Worm (Caenorhabditis elegans) whole organism, L4 larva: ENCODE data around the gene E02C12.10.

Experiments used
- D1046.2 ChIP-seq: fragments of 200-800 bp; sonication (Bioruptor generic); IDR thresholded peaks from 2 replicates; pipeline ENCODE4 v1.3.6; 2022; ENCODE audit warnings: missing genetic modification characterization, missing compliant biosample characterization
- F44E2.7 ChIP-seq: fragments of 200-800 bp; sonication (Bioruptor generic); IDR thresholded peaks from 2 replicates; pipeline ENCODE4 v2.1.2; 2022; ENCODE audit warnings: missing genetic modification characterization, missing compliant biosample characterization
- T20F7.1 ChIP-seq: fragments of 200-800 bp; sonication (Bioruptor generic); optimal IDR thresholded peaks from 2 replicates; lab custom pipeline; 2018; ENCODE audit warnings: mild to moderate bottlenecking, missing genetic modification characterization, missing compliant biosample characterization
- Y105C5A.15 ChIP-seq: fragments of 200-800 bp; sonication (Bioruptor generic); IDR thresholded peaks from 2 replicates; pipeline ENCODE4 v1.3.6; 2022; ENCODE audit warnings: missing genetic modification characterization, missing compliant biosample characterization
- Y48G9A.11 ChIP-seq: fragments of 200-800 bp; sonication (Bioruptor generic); IDR thresholded peaks from 2 replicates; pipeline ENCODE4 v1.3.6; 2022; ENCODE audit warnings: missing genetic modification reagents, missing genetic modification characterization, missing compliant biosample characterization
- ZK337.2 ChIP-seq: fragments of 200-800 bp; sonication (Bioruptor generic); IDR thresholded peaks from 2 replicates; pipeline ENCODE4 v1.3.6; 2022; ENCODE audit warnings: missing genetic modification reagents, missing genetic modification characterization, missing compliant biosample characterization
- aha-1 ChIP-seq: fragments of 150-350 bp; peaks from one replicate; lab custom pipeline; 2014; ENCODE audit warnings: missing biosample characterization, missing genetic modification characterization
- ama-1 ChIP-seq: fragments of 150-350 bp; optimal IDR thresholded peaks from 2 replicates; lab custom pipeline; 2014; ENCODE audit warnings: inconsistent platforms, mixed read lengths
- arid-1 ChIP-seq: fragments of 200-800 bp; sonication (Bioruptor generic); conservative IDR thresholded peaks from 2 replicates; pipeline ENCODE4 v1.3.6; 2022; ENCODE audit warnings: missing genetic modification reagents, missing genetic modification characterization, missing compliant biosample characterization
- ceh-32 ChIP-seq: sonication (generic microtip); optimal IDR thresholded peaks from 2 replicates; lab custom pipeline; 2016; ENCODE audit warnings: mild to moderate bottlenecking, missing genetic modification characterization, missing compliant biosample characterization; ENCODE audit not compliant: poor library complexity
- ceh-62 ChIP-seq: sonication (generic microtip); optimal IDR thresholded peaks from 2 replicates; lab custom pipeline; 2017; ENCODE audit warnings: missing biosample characterization, missing genetic modification characterization
- daf-12 ChIP-seq: fragments of 150-350 bp; optimal IDR thresholded peaks from 2 replicates; lab custom pipeline; 2014; ENCODE audit warnings: missing biosample characterization, missing genetic modification reagents, missing genetic modification characterization
- daf-8 ChIP-seq: fragments of 200-800 bp; sonication (Bioruptor generic); IDR thresholded peaks from 2 replicates; pipeline ENCODE4 v1.3.6; 2022; ENCODE audit warnings: missing genetic modification characterization, missing compliant biosample characterization
- dmd-9 ChIP-seq: fragments of 200-800 bp; sonication (Bioruptor generic); IDR thresholded peaks from 2 replicates; pipeline ENCODE4 v1.3.6; 2022; ENCODE audit warnings: missing genetic modification reagents, missing genetic modification characterization, missing compliant biosample characterization
- fos-1 ChIP-seq: fragments of 150-350 bp; optimal IDR thresholded peaks from 2 replicates; lab custom pipeline; 2014; ENCODE audit warnings: missing biosample characterization, missing genetic modification characterization
- hlh-11 ChIP-seq: fragments of 200-800 bp; sonication (Bioruptor generic); optimal IDR thresholded peaks from 2 replicates; lab custom pipeline; 2018; ENCODE audit warnings: mild to moderate bottlenecking, missing genetic modification characterization, missing compliant biosample characterization
- madf-5 ChIP-seq, 2 experiments: fragments of 200-800 bp; sonication (Bioruptor generic); IDR thresholded peaks; 2 replicates each; pipeline ENCODE4 v1.3.6; 2022; ENCODE audit warnings: missing compliant biosample characterization in 2 of 2, missing genetic modification characterization in 2 of 2
- mxl-2 ChIP-seq: fragments of 200-800 bp; sonication (Bioruptor generic); conservative IDR thresholded peaks from 2 replicates; pipeline ENCODE4 v1.3.6; 2022; ENCODE audit warnings: missing genetic modification reagents, missing genetic modification characterization, missing compliant biosample characterization
- nhr-41 ChIP-seq: fragments of 200-800 bp; sonication (Bioruptor generic); IDR thresholded peaks from 2 replicates; pipeline ENCODE4 v1.3.6; 2022; ENCODE audit warnings: missing genetic modification reagents, missing genetic modification characterization, missing compliant biosample characterization
- nhr-77 ChIP-seq: fragments of 150-350 bp; optimal IDR thresholded peaks from 2 replicates; lab custom pipeline; 2014; ENCODE audit warnings: missing biosample characterization, missing genetic modification characterization
- snpc-4 ChIP-seq: fragments of 150-350 bp; optimal IDR thresholded peaks from 2 replicates; lab custom pipeline; 2014; ENCODE audit warnings: missing biosample characterization, missing genetic modification characterization
- zfp-2 ChIP-seq: sonication (generic microtip); optimal IDR thresholded peaks from 2 replicates; lab custom pipeline; 2016; ENCODE audit warnings: mild to moderate bottlenecking, missing genetic modification characterization, missing compliant biosample characterization
- zip-11 ChIP-seq: fragments of 200-800 bp; sonication (Bioruptor generic); IDR thresholded peaks from 2 replicates; pipeline ENCODE4 v1.3.6; 2022; ENCODE audit warnings: missing genetic modification characterization, missing compliant biosample characterization
- ztf-11 ChIP-seq: fragments of 150-350 bp; optimal IDR thresholded peaks from 2 replicates; lab custom pipeline; 2014; ENCODE audit warnings: missing biosample characterization, missing genetic modification characterization

The E02C12.10 gene

ce11 chrV:9327691-9328090, 50.5 kb downstream of the E02C12.10 start (continued):
- TF ChIP-seq F44E2.7 (GFP tag; lab: Robert Waterston, UW) (no peak), aha-1 (peak; percentile 93), D1046.2 (GFP tag; lab: Robert Waterston, UW) (no peak), daf-12 (tag; lab: Kevin White, UChicago) (no peak), ztf-11 (tag; lab: Kevin White, UChicago) (no peak), ceh-32 (no peak), ZK337.2 (GFP tag; lab: Robert Waterston, UW) (no peak), nhr-41 (GFP tag; lab: Robert Waterston, UW) (no peak), madf-5 (GFP tag; IDR thresholded peaks at IDR 0.05; lab: Robert Waterston, UW) (no peak), daf-8 (GFP tag; lab: Robert Waterston, UW) (no peak), dmd-9 (GFP tag; lab: Robert Waterston, UW) (no peak), hlh-11 (tag; lab: Kevin White, UChicago) (peak; percentile 69), ceh-62 (tag; lab: Kevin White, UChicago) (no peak)

ce11 chrV:9326903-9327302, 51.3 kb downstream of the E02C12.10 start:
- TF ChIP-seq fos-1 (tag; lab: Kevin White, UChicago), result no peak
- TF ChIP-seq T20F7.1, result no peak
- no peak for TF ChIP-seq Y48G9A.11 (GFP tag; lab: Robert Waterston, UW)
- TF ChIP-seq ama-1 (lab: Kevin White, UChicago), result peak; percentile 34
- TF ChIP-seq daf-8 (GFP tag; lab: Robert Waterston, UW), result no peak
- no peak for TF ChIP-seq zip-11 (GFP tag; lab: Robert Waterston, UW)
- TF ChIP-seq nhr-77, result peak; percentile 56
- no peak for TF ChIP-seq snpc-4
- no peak for TF ChIP-seq zfp-2 (tag; lab: Kevin White, UChicago)
- TF ChIP-seq Y105C5A.15, result no peak
- TF ChIP-seq arid-1 (GFP tag; lab: Robert Waterston, UW), result no peak; the same call in 1 of the 2 replicates
- no peak for TF ChIP-seq mxl-2 (GFP tag; lab: Robert Waterston, UW)
- TF ChIP-seq D1046.2 (GFP tag; lab: Robert Waterston, UW), result no peak
- TF ChIP-seq madf-5 (GFP tag; IDR thresholded peaks at IDR 0.05; lab: Robert Waterston, UW), result no peak
